Fruit fly (Drosophila melanogaster): Measurements from ENCODE around the gene csw.

Gene csw

dm6 chrX:2083678-2084162 lies 10.3 kb upstream of the csw start (continued):
- peak; percentile 86 for TF ChIP-seq dmrt99B (tag; optimal IDR thresholded peaks at IDR 0.05)
- peak; percentile 48 for TF ChIP-seq CG9817 (tag; optimal IDR thresholded peaks at IDR 0.05)
- peak; percentile 96 for TF ChIP-seq sens (GFP tag)
- TF ChIP-seq Side (GFP tag; optimal IDR thresholded peaks at IDR 0.05) = peak; percentile 82
- TF ChIP-seq pan (optimal IDR thresholded peaks at IDR 0.05) = peak in 1 of 2 experiments; percentile 63
- TF ChIP-seq pan (GFP tag; optimal IDR thresholded peaks at IDR 0.05 in 1 of 2, IDR thresholded peaks at IDR 0.05 in 1 of 2) = peak; percentile 53 to 90
- TF ChIP-seq toy (GFP tag; IDR thresholded peaks at IDR 0.05) = 0 out of 2 replicates have a peak, but pooled peaks have one; percentile 50
- peak; percentile 69; the same call in 1 of the 3 replicates for TF ChIP-seq Dbx (GFP tag; IDR thresholded peaks at IDR 0.05)
- peak; percentile 52 for TF ChIP-seq Sox100B (GFP tag; optimal IDR thresholded peaks at IDR 0.05)
- no peak for TF ChIP-seq CG6765 (GFP tag; optimal IDR thresholded peaks at IDR 0.05)
- no peak for TF ChIP-seq Hmx (GFP tag; optimal IDR thresholded peaks at IDR 0.05)
- TF ChIP-seq pita (GFP tag; optimal IDR thresholded peaks at IDR 0.05) = no peak
- TF ChIP-seq CG5953 (GFP tag; IDR thresholded peaks at IDR 0.05) = peak; percentile 74
- no peak for TF ChIP-seq CG7745 (tag; optimal IDR thresholded peaks at IDR 0.05)
- TF ChIP-seq CG10654 (GFP tag; optimal IDR thresholded peaks at IDR 0.05) = peak; percentile 63
- TF ChIP-seq CG11696 (GFP tag; IDR thresholded peaks at IDR 0.05) = peak; percentile 69; the same call in 1 of the 2 replicates
- TF ChIP-seq fd64A (GFP tag; optimal IDR thresholded peaks at IDR 0.05) = peak; percentile 61
- peak; percentile 79 for TF ChIP-seq Atf6 (GFP tag; IDR thresholded peaks at IDR 0.05)
- TF ChIP-seq Usf (GFP tag; optimal IDR thresholded peaks at IDR 0.05) = peak; percentile 48
- peak; percentile 60 for TF ChIP-seq HmgD (GFP tag; optimal IDR thresholded peaks at IDR 0.05)
- TF ChIP-seq jigr1 (GFP tag; IDR thresholded peaks at IDR 0.05) = peak; percentile 76; the same call in 2 of the 3 replicates
- TF ChIP-seq CG15601 (tag; optimal IDR thresholded peaks at IDR 0.05) = peak; percentile 69
- peak; percentile 60; the same call in 1 of the 2 replicates for TF ChIP-seq rib (GFP tag; IDR thresholded peaks at IDR 0.05)
- TF ChIP-seq usp (GFP tag; optimal IDR thresholded peaks at IDR 0.05) = no peak
- no peak for TF ChIP-seq pzg (GFP tag; optimal IDR thresholded peaks at IDR 0.05)
- peak; percentile 67 for TF ChIP-seq Nf-YB (GFP tag; optimal IDR thresholded peaks at IDR 0.05)
- TF ChIP-seq BtbVII (GFP tag; optimal IDR thresholded peaks at IDR 0.05) = peak; percentile 55
- TF ChIP-seq CG12299 (tag; optimal IDR thresholded peaks at IDR 0.05) = peak; percentile 65
- peak; percentile 80 to 85 for TF ChIP-seq chif (GFP tag; optimal IDR thresholded peaks at IDR 0.05)
- peak; percentile 77 for TF ChIP-seq nmo (GFP tag; optimal IDR thresholded peaks at IDR 0.05)
- TF ChIP-seq GATAe (GFP tag; conservative IDR thresholded peaks at IDR 0.05) = no peak
- TF ChIP-seq CG12236 (GFP tag; optimal IDR thresholded peaks at IDR 0.05) = peak; percentile 58
- TF ChIP-seq grn (GFP tag; optimal IDR thresholded peaks at IDR 0.05) = no peak
- peak; percentile 82 for TF ChIP-seq esg (GFP tag; conservative IDR thresholded peaks at IDR 0.05)
- peak; percentile 83 for TF ChIP-seq Rfx (GFP tag; IDR thresholded peaks at IDR 0.05)
- peak; percentile 81 for TF ChIP-seq CHES-1-like (GFP tag; optimal IDR thresholded peaks at IDR 0.05)
- peak; percentile 78 for TF ChIP-seq CG4820 (GFP tag; optimal IDR thresholded peaks at IDR 0.05)
- peak; percentile 69 for TF ChIP-seq kay (GFP tag; optimal IDR thresholded peaks at IDR 0.05)
- no peak for TF ChIP-seq CG42726 (GFP tag; IDR thresholded peaks at IDR 0.05; ENCODE audit: partially characterized antibody)
- TF ChIP-seq crc (GFP tag; optimal IDR thresholded peaks at IDR 0.05) = peak; percentile 62
- peak; percentile 84 for TF ChIP-seq Camta (GFP tag; optimal IDR thresholded peaks at IDR 0.05)
- peak; percentile 83 for TF ChIP-seq D19A (tag; optimal IDR thresholded peaks at IDR 0.05)
- no peak for TF ChIP-seq CG14860 (GFP tag; IDR thresholded peaks at IDR 0.05; ENCODE audit: partially characterized antibody)
- peak; percentile 74 for TF ChIP-seq CG11723 (GFP tag; optimal IDR thresholded peaks at IDR 0.05)
- no peak for TF ChIP-seq cad (GFP tag; optimal IDR thresholded peaks at IDR 0.05)
- peak; percentile 73 for TF ChIP-seq CG33213 (GFP tag; optimal IDR thresholded peaks at IDR 0.05)
- TF ChIP-seq CG9609 (GFP tag; optimal IDR thresholded peaks at IDR 0.05) = peak; percentile 86
- peak; percentile 81 for TF ChIP-seq CG10462 (GFP tag; optimal IDR thresholded peaks at IDR 0.05)
- peak; percentile 90 for TF ChIP-seq CG16863 (GFP tag; optimal IDR thresholded peaks at IDR 0.05)
- TF ChIP-seq CG10321 (GFP tag; IDR thresholded peaks at IDR 0.05) = peak; percentile 34; the same call in 1 of the 2 replicates
- peak; percentile 44 for TF ChIP-seq zfh2 (GFP tag; optimal IDR thresholded peaks at IDR 0.05)

All from whole organism, embryonic.